Worm (Caenorhabditis elegans) whole organism, L4/young adult: ENCODE results near the gene timm-17B.1.

ENCODE experiments used
- W03F9.2 ChIP-seq: fragments of 150-350 bp; optimal IDR thresholded peaks from 2 replicates; lab custom pipeline; 2014; ENCODE audit warnings: missing biosample characterization, missing genetic modification characterization
- him-1 ChIP-seq: sonication (generic microtip); optimal IDR thresholded peaks from 2 replicates; lab custom pipeline; 2016; ENCODE audit warnings: missing genotype, missing genetic modification reagents, missing genetic modification characterization, missing compliant biosample characterization

ce11 chrIV:4763844-4764243, 18.6 kb upstream of the timm-17B.1 start, which contains the start of gene Y17G9B.2:
- TF ChIP-seq W03F9.2: no peak
- TF ChIP-seq him-1 (tag; lab: Kevin White, UChicago): no peak
